Worm (Caenorhabditis elegans): Measurements from ENCODE around the gene hsp-17.

- TF ChIP-seq ceh-9 (tag; optimal IDR thresholded peaks at IDR 0.05) (no peak), fos-1 (tag; optimal IDR thresholded peaks at IDR 0.05) (no peak), nhr-77 (tag; optimal IDR thresholded peaks at IDR 0.05) (no peak), zag-1 (tag; optimal IDR thresholded peaks at IDR 0.05) (no peak), aly-2 (tag; optimal IDR thresholded peaks at IDR 0.05) (no peak), lin-39 (tag; optimal IDR thresholded peaks at IDR 0.05) (no peak), nhr-76 (tag; optimal IDR thresholded peaks at IDR 0.05) (no peak), nhr-237 (tag; optimal IDR thresholded peaks at IDR 0.05) (no peak), nhr-11 (tag; optimal IDR thresholded peaks at IDR 0.05) (no peak), ztf-11 (tag; optimal IDR thresholded peaks at IDR 0.05) (no peak), snpc-4 (tag; optimal IDR thresholded peaks at IDR 0.05) (no peak), nhr-67 (tag; optimal IDR thresholded peaks at IDR 0.05) (no peak)
Measured at ce11 chrV:8410406-8410805, 24.7 kb upstream of the hsp-17 start, which contains the start of gene F52E1.2.
